Worm (Caenorhabditis elegans) whole organism, late embryonic: ENCODE results near the gene K09F6.3.

ENCODE experiments used
- elt-4 ChIP-seq: sonication (generic microtip); optimal IDR thresholded peaks from 2 replicates; lab custom pipeline; 2016; ENCODE audit warnings: missing genetic modification characterization, missing compliant biosample characterization
- hlh-6 ChIP-seq: sonication (generic microtip); optimal IDR thresholded peaks from 2 replicates; lab custom pipeline; 2016; ENCODE audit warnings: missing genotype, missing genetic modification characterization, missing compliant biosample characterization
- lin-11 ChIP-seq: fragments of 200-800 bp; sonication (Bioruptor generic); optimal IDR thresholded peaks from 2 replicates; lab custom pipeline; 2018; ENCODE audit warnings: mild to moderate bottlenecking, missing genetic modification characterization, missing compliant biosample characterization

DNA sequence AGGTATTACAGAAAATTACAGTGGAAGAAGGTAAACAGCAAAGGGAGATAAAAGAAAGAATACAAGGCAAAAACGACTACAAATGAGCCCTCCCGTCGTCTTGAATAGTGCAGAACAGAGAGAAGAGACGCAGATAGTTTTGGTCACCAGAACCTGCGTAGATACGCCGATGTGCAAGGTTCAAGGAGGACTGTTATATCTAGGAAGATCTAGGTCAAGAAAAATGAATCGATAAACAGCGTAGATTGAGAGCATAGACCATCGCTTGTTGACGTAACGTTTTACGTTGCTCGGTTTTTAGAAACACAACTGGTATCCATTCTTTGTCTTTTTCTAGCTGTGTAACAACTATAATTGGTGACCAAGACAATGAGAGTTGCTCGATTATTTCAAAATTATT is 45.9 kb downstream of the K09F6.3 start, which contains the start of gene B0281.5:
- TF ChIP-seq lin-11: no peak
- TF ChIP-seq elt-4: no peak
- no peak for TF ChIP-seq hlh-6 (tag; lab: Kevin White, UChicago)
